Fruit fly (Drosophila melanogaster) whole organism, embryonic: Measurements from ENCODE around the gene CG9240.

ENCODE experiments used
- CG15011 ChIP-seq: fragments of 200-800 bp; sonication (Bioruptor generic); optimal IDR thresholded peaks from 3 replicates; lab custom pipeline; 2018; ENCODE audit warnings: missing biosample characterization, mild to moderate bottlenecking, missing genetic modification characterization
- CG17802 ChIP-seq: fragments of 200-800 bp; sonication (Bioruptor generic); optimal IDR thresholded peaks from 2 replicates; lab custom pipeline; 2018; ENCODE audit warnings: missing biosample characterization, mild to moderate bottlenecking, missing genetic modification characterization, moderate library complexity
- CG4820 ChIP-seq: fragments of 200-800 bp; sonication (Bioruptor generic); optimal IDR thresholded peaks from 3 replicates; lab custom pipeline; 2016; ENCODE audit warnings: missing biosample characterization, missing genetic modification characterization
- Dad ChIP-seq: fragments of 200-800 bp; sonication (Bioruptor generic); optimal IDR thresholded peaks from 3 replicates; lab custom pipeline; 2016; ENCODE audit warnings: missing biosample characterization, missing genetic modification characterization
- Drgx ChIP-seq: fragments of 200-800 bp; sonication (Bioruptor generic); IDR thresholded peaks from 2 replicates; pipeline ENCODE4 v1.3.6; 2022; ENCODE audit warnings: missing biosample characterization, missing genetic modification characterization
- Hr39 ChIP-seq: fragments of >200 bp; optimal IDR thresholded peaks from 2 replicates; lab custom pipeline; 2017
- Sox102F ChIP-seq: fragments of 200-800 bp; sonication (Bioruptor generic); optimal IDR thresholded peaks from 2 replicates; lab custom pipeline; 2018; ENCODE audit warnings: missing biosample characterization, mild to moderate bottlenecking, missing genetic modification characterization, moderate library complexity
- tx ChIP-seq: fragments of 200-800 bp; sonication (Bioruptor generic); optimal IDR thresholded peaks from 2 replicates; lab custom pipeline; 2016; ENCODE audit warnings: missing biosample characterization, missing genetic modification characterization

DNA sequence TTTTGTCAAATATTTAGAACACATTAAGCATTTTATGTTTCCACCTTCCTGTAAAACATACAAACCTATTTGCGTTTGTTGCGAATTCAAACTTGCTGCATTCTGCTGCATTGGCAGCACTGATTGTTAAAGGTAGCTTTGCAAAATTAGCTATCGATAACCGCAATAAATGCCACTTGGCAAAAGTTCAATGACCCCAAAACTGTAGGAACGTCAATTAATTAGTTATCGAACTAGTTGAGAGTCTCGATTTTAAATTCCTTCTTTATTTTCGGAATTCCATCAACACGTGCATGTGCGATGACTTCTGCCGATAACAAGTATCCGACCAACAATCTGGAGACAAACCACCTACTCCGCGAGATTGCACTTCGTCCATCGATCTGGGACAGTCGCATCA, 38.8 kb downstream of the CG9240 start, which contains the start of gene CG8119:
- TF ChIP-seq tx (GFP tag; lab: Kevin White, UChicago) (no peak), Sox102F (GFP tag; lab: Kevin White, UChicago) (no peak), Hr39 (lab: Kevin White, UChicago) (no peak), CG4820 (GFP tag; lab: Kevin White, UChicago) (no peak), Drgx (no peak), CG15011 (no peak), CG17802 (no peak), Dad (GFP tag; lab: Kevin White, UChicago) (no peak)
